Worm (Caenorhabditis elegans) whole organism, midembryonic: ENCODE measurements around the gene str-168.

Experiments used
- T22C8.4 ChIP-seq: fragments of 200-800 bp; sonication (Bioruptor generic); IDR thresholded peaks from 2 replicates; pipeline ENCODE4 v1.3.6; 2022; ENCODE audit warnings: missing genetic modification characterization, missing compliant biosample characterization
- flt-1 ChIP-seq: fragments of 200-800 bp; sonication (Bioruptor generic); IDR thresholded peaks from 2 replicates; pipeline ENCODE4 v1.3.6; 2022; ENCODE audit warnings: missing genetic modification characterization, missing compliant biosample characterization
- med-1 ChIP-seq: sonication (generic microtip); optimal IDR thresholded peaks from 2 replicates; lab custom pipeline; 2017; ENCODE audit warnings: missing genetic modification characterization, mild to moderate bottlenecking, missing compliant biosample characterization, antibody characterized with exemption, missing genetic modification reagents; ENCODE audit not compliant: insufficient read depth
- tab-1 ChIP-seq: fragments of 200-800 bp; sonication (Bioruptor generic); IDR thresholded peaks from 2 replicates; pipeline ENCODE4 v1.3.6; 2022; ENCODE audit warnings: missing genetic modification characterization, missing compliant biosample characterization
- ztf-23 ChIP-seq: fragments of 200-800 bp; sonication (Bioruptor generic); IDR thresholded peaks from 2 replicates; pipeline ENCODE4 v1.3.6; 2022; ENCODE audit warnings: missing genetic modification reagents, missing genetic modification characterization, missing compliant biosample characterization
- ztf-29 ChIP-seq: fragments of 200-800 bp; sonication (Bioruptor generic); IDR thresholded peaks from 2 replicates; pipeline ENCODE4 v1.3.6; 2022; ENCODE audit warnings: missing genetic modification reagents, missing genetic modification characterization, missing compliant biosample characterization

- TF ChIP-seq T22C8.4 (GFP tag; lab: Robert Waterston, UW) (no peak), tab-1 (no peak), ztf-23 (GFP tag; lab: Robert Waterston, UW) (no peak), ztf-29 (no peak), med-1 (no peak), flt-1 (GFP tag; lab: Robert Waterston, UW) (no peak)
Measured at ce11 chrIV:4938664-4939063, at the start of gene str-168.
